Fruit fly (Drosophila melanogaster): ENCODE results near the gene Trissin.

The Trissin gene

DNA sequence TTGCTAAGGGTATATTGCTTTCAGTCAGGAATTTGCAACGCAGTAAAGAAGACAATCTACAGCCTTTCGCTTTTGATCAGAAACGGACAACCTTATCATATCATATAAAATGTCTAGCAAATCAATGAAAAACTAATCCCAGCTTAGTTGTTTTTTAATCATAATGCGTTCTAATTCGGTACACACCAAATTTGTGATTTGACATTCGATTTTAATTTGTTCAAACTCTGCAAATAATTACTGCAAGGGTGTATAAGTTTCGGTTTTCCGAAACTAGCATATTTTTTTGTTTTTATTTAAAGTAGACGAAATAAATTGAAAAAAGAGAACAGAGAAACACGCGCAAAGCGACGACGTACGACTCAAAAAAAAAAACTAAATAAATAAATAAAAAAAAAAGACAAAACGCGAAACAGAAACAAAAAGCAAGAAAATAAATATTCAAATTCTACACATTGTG lies 12.4 kb downstream of the Trissin start (continued):
- TF ChIP-seq dm (GFP tag; optimal IDR thresholded peaks at IDR 0.05) = no peak
- TF ChIP-seq CG11456 (GFP tag; IDR thresholded peaks at IDR 0.05) = no peak
- peak; percentile 29 for TF ChIP-seq CG12104 (GFP tag; optimal IDR thresholded peaks at IDR 0.05)
- TF ChIP-seq CG2116 (GFP tag; optimal IDR thresholded peaks at IDR 0.05) = no peak
- TF ChIP-seq Jarid2 (GFP tag; optimal IDR thresholded peaks at IDR 0.05) = no peak
- TF ChIP-seq CG11696 (GFP tag; IDR thresholded peaks at IDR 0.05) = no peak
- TF ChIP-seq Doc2 (GFP tag; IDR thresholded peaks at IDR 0.05) = no peak
- peak; percentile 50 for TF ChIP-seq Oli (tag; optimal IDR thresholded peaks at IDR 0.05)
- TF ChIP-seq stwl (tag; optimal IDR thresholded peaks at IDR 0.05) = no peak
- TF ChIP-seq Xrp1 (GFP tag; IDR thresholded peaks at IDR 0.05) = peak; percentile 35; the same call in 1 of the 2 replicates
- peak; percentile 65 for TF ChIP-seq lilli (GFP tag; optimal IDR thresholded peaks at IDR 0.05)
- peak; percentile 62 for TF ChIP-seq CG13424 (tag; optimal IDR thresholded peaks at IDR 0.05)
- peak; percentile 25 for TF ChIP-seq CG12071 (GFP tag; optimal IDR thresholded peaks at IDR 0.05)
- no peak for TF ChIP-seq ab (GFP tag; optimal IDR thresholded peaks at IDR 0.05)
- no peak for TF ChIP-seq onecut (GFP tag; IDR thresholded peaks at IDR 0.05)
- peak; percentile 50 for TF ChIP-seq CG7556 (GFP tag; optimal IDR thresholded peaks at IDR 0.05)
- TF ChIP-seq nmo (GFP tag; optimal IDR thresholded peaks at IDR 0.05) = peak; percentile 43
- TF ChIP-seq tap (tag; optimal IDR thresholded peaks at IDR 0.05) = peak; percentile 44
- TF ChIP-seq Antp (GFP tag; optimal IDR thresholded peaks at IDR 0.05) = peak; percentile 25
- TF ChIP-seq CG18619 (GFP tag; optimal IDR thresholded peaks at IDR 0.05) = peak; percentile 37
- TF ChIP-seq sens-2 (GFP tag; IDR thresholded peaks at IDR 0.05) = no peak
- TF ChIP-seq slp2 (GFP tag; optimal IDR thresholded peaks at IDR 0.05) = no peak
- TF ChIP-seq D (optimal IDR thresholded peaks at IDR 0.05) = no peak
- no peak for TF ChIP-seq D (GFP tag; optimal IDR thresholded peaks at IDR 0.05)
- TF ChIP-seq CG4730 (GFP tag; IDR thresholded peaks at IDR 0.05) = peak; percentile 25; the same call in 1 of the 2 replicates
- TF ChIP-seq CG15269 (tag; optimal IDR thresholded peaks at IDR 0.05) = peak; percentile 64
- TF ChIP-seq CG31441 (GFP tag; IDR thresholded peaks at IDR 0.05) = no peak
- no peak for TF ChIP-seq Nf-YA (GFP tag; IDR thresholded peaks at IDR 0.05)
- TF ChIP-seq CG7963 (GFP tag; IDR thresholded peaks at IDR 0.05; ENCODE audit: partially characterized antibody) = no peak
- TF ChIP-seq Dek (tag; optimal IDR thresholded peaks at IDR 0.05) = peak; percentile 39
- no peak for TF ChIP-seq wek (GFP tag; optimal IDR thresholded peaks at IDR 0.05)
- TF ChIP-seq ems (GFP tag; optimal IDR thresholded peaks at IDR 0.05) = peak; percentile 43
- TF ChIP-seq ro (GFP tag; IDR thresholded peaks at IDR 0.05) = no peak
- peak in 1 of 2 experiments; percentile 64 for TF ChIP-seq Hr51 (GFP tag; optimal IDR thresholded peaks at IDR 0.05)
- peak; percentile 50; the same call in 1 of the 2 replicates for TF ChIP-seq Ptx1 (GFP tag; IDR thresholded peaks at IDR 0.05)
- no peak for TF ChIP-seq eve (GFP tag; optimal IDR thresholded peaks at IDR 0.05)
- TF ChIP-seq Usf (GFP tag; optimal IDR thresholded peaks at IDR 0.05) = peak; percentile 51
- TF ChIP-seq CG2889 (GFP tag; IDR thresholded peaks at IDR 0.05) = no peak
- peak; percentile 3 for TF ChIP-seq maf-S (GFP tag; optimal IDR thresholded peaks at IDR 0.05)
- no peak for TF ChIP-seq Spps (tag; optimal IDR thresholded peaks at IDR 0.05)
- no peak for TF ChIP-seq Lhr (GFP tag; optimal IDR thresholded peaks at IDR 0.05)
- TF ChIP-seq CG12942 (GFP tag; optimal IDR thresholded peaks at IDR 0.05) = no peak
- no peak for TF ChIP-seq CG12236 (GFP tag; optimal IDR thresholded peaks at IDR 0.05)
- TF ChIP-seq knrl (GFP tag; IDR thresholded peaks at IDR 0.05; ENCODE audit: partially characterized antibody) = no peak
- no peak for TF ChIP-seq Trl (optimal IDR thresholded peaks at IDR 0.05)
- TF ChIP-seq Trl (GFP tag; optimal IDR thresholded peaks at IDR 0.05) = peak; percentile 37
- peak; percentile 25 for TF ChIP-seq CG18476 (GFP tag; optimal IDR thresholded peaks at IDR 0.05)
- TF ChIP-seq CG6854 (GFP tag; optimal IDR thresholded peaks at IDR 0.05) = no peak
- 0 out of 3 replicates have a peak, but pooled peaks have one; percentile 27 for TF ChIP-seq CG11695 (GFP tag; IDR thresholded peaks at IDR 0.05)
- TF ChIP-seq rib (GFP tag; IDR thresholded peaks at IDR 0.05) = no peak
- TF ChIP-seq CG14050 (GFP tag; IDR thresholded peaks at IDR 0.05) = no peak
- TF ChIP-seq Aef1 (GFP tag; IDR thresholded peaks at IDR 0.05) = peak; percentile 31; the same call in 2 of the 3 replicates
